Fruit fly (Drosophila melanogaster): ENCODE data around the gene Clbn.
A peak's percentile ranks its signal among the peaks of the same experiment; 100 is the strongest.

Gene Clbn

DNA sequence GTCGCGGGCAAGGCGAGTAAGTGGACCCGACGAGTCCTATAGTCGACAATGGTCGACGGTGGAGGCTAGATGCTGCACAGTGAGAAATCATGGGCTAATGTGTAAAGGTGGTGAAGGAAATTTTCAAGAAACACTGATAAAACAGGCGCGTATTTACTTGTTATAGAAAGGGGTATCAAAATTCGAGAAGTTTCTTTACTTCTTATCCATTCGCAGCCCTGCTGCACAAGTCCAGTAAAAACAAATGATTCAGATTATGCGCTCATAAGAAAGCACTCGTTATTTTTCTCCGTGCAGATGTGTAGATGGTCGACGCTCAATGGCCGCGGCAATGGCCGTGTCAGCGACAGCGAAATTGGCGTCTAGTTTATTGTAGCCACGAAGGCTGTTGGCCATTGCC is 49.2 kb downstream of the Clbn start:
- TF ChIP-seq Ets98B (GFP tag; IDR thresholded peaks at IDR 0.05): no peak
- no peak for TF ChIP-seq fd96Ca (GFP tag; IDR thresholded peaks at IDR 0.05)
- TF ChIP-seq Pif1A (GFP tag; optimal IDR thresholded peaks at IDR 0.05): no peak
- no peak for TF ChIP-seq Snoo (tag; optimal IDR thresholded peaks at IDR 0.05)
- TF ChIP-seq CG8301 (tag; optimal IDR thresholded peaks at IDR 0.05): no peak
- TF ChIP-seq CG34367 (tag; optimal IDR thresholded peaks at IDR 0.05): no peak
- no peak for TF ChIP-seq CG17806 (tag; optimal IDR thresholded peaks at IDR 0.05)
- TF ChIP-seq CG15710 (tag; optimal IDR thresholded peaks at IDR 0.05): peak; percentile 12
- TF ChIP-seq gl (tag; optimal IDR thresholded peaks at IDR 0.05): no peak
- TF ChIP-seq rn (GFP tag; IDR thresholded peaks at IDR 0.05): no peak
- no peak for TF ChIP-seq CG14655 (GFP tag; optimal IDR thresholded peaks at IDR 0.05)
- no peak for TF ChIP-seq CG12605 (GFP tag; IDR thresholded peaks at IDR 0.05)
- TF ChIP-seq CG4496 (GFP tag; IDR thresholded peaks at IDR 0.05): no peak
- peak; percentile 21 for TF ChIP-seq CG8159 (tag; optimal IDR thresholded peaks at IDR 0.05)
- TF ChIP-seq CG9948 (tag; optimal IDR thresholded peaks at IDR 0.05): no peak
- no peak for TF ChIP-seq CG32121 (GFP tag; IDR thresholded peaks at IDR 0.05)
- no peak for TF ChIP-seq EcR (GFP tag; optimal IDR thresholded peaks at IDR 0.05)

- no peak for TF ChIP-seq Pif1A (GFP tag; optimal IDR thresholded peaks at IDR 0.05)
- TF ChIP-seq Pif1B (GFP tag; optimal IDR thresholded peaks at IDR 0.05): no peak
- TF ChIP-seq CG32121 (GFP tag; IDR thresholded peaks at IDR 0.05): no peak
- TF ChIP-seq CG13204 (GFP tag; optimal IDR thresholded peaks at IDR 0.05): no peak
- TF ChIP-seq CG4496 (GFP tag; IDR thresholded peaks at IDR 0.05): no peak
- TF ChIP-seq gl (tag; optimal IDR thresholded peaks at IDR 0.05): no peak
- TF ChIP-seq Ets98B (GFP tag; IDR thresholded peaks at IDR 0.05): no peak
- TF ChIP-seq CG8301 (tag; optimal IDR thresholded peaks at IDR 0.05): no peak
- TF ChIP-seq rn (GFP tag; IDR thresholded peaks at IDR 0.05): no peak
- TF ChIP-seq CG14655 (GFP tag; optimal IDR thresholded peaks at IDR 0.05): no peak
- no peak for TF ChIP-seq CG10348 (GFP tag; IDR thresholded peaks at IDR 0.05)
- TF ChIP-seq CG34367 (tag; optimal IDR thresholded peaks at IDR 0.05): no peak
- no peak for TF ChIP-seq Snoo (tag; optimal IDR thresholded peaks at IDR 0.05)
- TF ChIP-seq CG17806 (tag; optimal IDR thresholded peaks at IDR 0.05): no peak
- no peak for TF ChIP-seq D1 (tag; optimal IDR thresholded peaks at IDR 0.05)
- no peak for TF ChIP-seq CG9948 (tag; optimal IDR thresholded peaks at IDR 0.05)
- TF ChIP-seq CG12605 (GFP tag; IDR thresholded peaks at IDR 0.05): no peak
- no peak for TF ChIP-seq EcR (GFP tag; optimal IDR thresholded peaks at IDR 0.05)
- TF ChIP-seq CG15710 (tag; optimal IDR thresholded peaks at IDR 0.05): no peak
Observed at dm6 chr3R:25177429-25177828, 50.1 kb downstream of the Clbn start.

DNA sequence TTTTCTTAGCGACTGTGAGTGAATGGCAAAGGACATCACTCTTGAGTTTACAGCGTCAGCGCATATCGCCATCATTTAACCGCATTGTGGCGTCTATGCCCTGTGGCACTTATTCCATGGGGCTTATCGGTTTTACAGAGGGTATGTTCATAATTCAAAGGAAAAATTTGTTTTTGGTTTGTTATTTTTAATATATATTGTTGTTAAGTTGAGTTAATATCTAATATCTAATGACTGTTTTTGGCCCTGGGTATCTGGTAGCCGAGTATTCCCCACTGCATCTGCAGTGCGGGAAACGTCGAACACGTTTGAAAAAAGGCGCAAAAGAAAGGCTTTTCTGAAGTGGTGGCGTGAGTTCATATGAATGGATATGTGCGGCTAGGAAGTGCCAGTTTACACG is 51.2 kb downstream of the Clbn start:
- TF ChIP-seq CG9948 (tag; optimal IDR thresholded peaks at IDR 0.05) (peak; percentile 69), CG17806 (tag; optimal IDR thresholded peaks at IDR 0.05) (peak; percentile 74), CG34367 (tag; optimal IDR thresholded peaks at IDR 0.05) (peak; percentile 75), fd96Ca (GFP tag; IDR thresholded peaks at IDR 0.05) (peak; percentile 42; the same call in 1 of the 3 replicates), CG4496 (GFP tag; IDR thresholded peaks at IDR 0.05) (peak; percentile 39; the same call in 1 of the 3 replicates), EcR (GFP tag; optimal IDR thresholded peaks at IDR 0.05) (no peak), rn (GFP tag; IDR thresholded peaks at IDR 0.05) (peak; percentile 47), CG10348 (GFP tag; IDR thresholded peaks at IDR 0.05) (no peak), CG32121 (GFP tag; IDR thresholded peaks at IDR 0.05) (no peak), D1 (tag; optimal IDR thresholded peaks at IDR 0.05) (no peak), CG8301 (tag; optimal IDR thresholded peaks at IDR 0.05) (peak; percentile 41), gl (tag; optimal IDR thresholded peaks at IDR 0.05) (peak; percentile 17), CG15710 (tag; optimal IDR thresholded peaks at IDR 0.05) (peak; percentile 84), CG8159 (tag; optimal IDR thresholded peaks at IDR 0.05) (peak; percentile 83), CG12605 (GFP tag; IDR thresholded peaks at IDR 0.05) (no peak), CG14655 (GFP tag; optimal IDR thresholded peaks at IDR 0.05) (peak; percentile 51), Ets98B (GFP tag; IDR thresholded peaks at IDR 0.05) (peak; percentile 27; the same call in 1 of the 2 replicates), Pif1A (GFP tag; optimal IDR thresholded peaks at IDR 0.05) (peak; percentile 73), Pif1B (GFP tag; optimal IDR thresholded peaks at IDR 0.05) (peak; percentile 63), Snoo (tag; optimal IDR thresholded peaks at IDR 0.05) (peak; percentile 29), CG13204 (GFP tag; optimal IDR thresholded peaks at IDR 0.05) (peak; percentile 66)

All from whole organism, pupa.